Fruit fly (Drosophila melanogaster) whole organism, embryonic: ENCODE results near the gene sowi.

ENCODE experiments used
- Asciz ChIP-seq: fragments of 200-800 bp; sonication (Bioruptor generic); optimal IDR thresholded peaks from 2 replicates; lab custom pipeline; 2017; ENCODE audit warnings: missing biosample characterization, mild to moderate bottlenecking, missing genetic modification characterization, missing genetic modification reagents
- CG10565 ChIP-seq: fragments of 200-800 bp; sonication (Bioruptor generic); optimal IDR thresholded peaks from 3 replicates; lab custom pipeline; 2016; ENCODE audit warnings: missing biosample characterization, mild to moderate bottlenecking, missing genetic modification characterization
- CG14860 ChIP-seq: fragments of 200-800 bp; sonication (Bioruptor generic); IDR thresholded peaks from 3 replicates; pipeline ENCODE4 v1.3.6; 2022; ENCODE audit warnings: missing biosample characterization, missing genetic modification characterization; ENCODE audit not compliant: partially characterized antibody
- CG18599 ChIP-seq: fragments of 200-800 bp; sonication (Bioruptor generic); optimal IDR thresholded peaks from 3 replicates; lab custom pipeline; 2017; ENCODE audit warnings: missing biosample characterization, missing genetic modification characterization, mild to moderate bottlenecking, moderate library complexity, missing genetic modification reagents
- CG7987 ChIP-seq: fragments of 200-800 bp; sonication (Bioruptor generic); optimal IDR thresholded peaks from 2 replicates; lab custom pipeline; 2018; ENCODE audit warnings: missing biosample characterization, mild to moderate bottlenecking, missing genetic modification characterization, moderate library complexity
- Dll ChIP-seq: fragments of 200-800 bp; sonication (Bioruptor generic); IDR thresholded peaks from 4 replicates; pipeline ENCODE4 v1.3.6; 2022; ENCODE audit warnings: missing biosample characterization, missing genetic modification characterization; ENCODE audit not compliant: partially characterized antibody
- ab ChIP-seq: fragments of 200-800 bp; sonication (Bioruptor generic); optimal IDR thresholded peaks from 2 replicates; lab custom pipeline; 2016; ENCODE audit warnings: missing biosample characterization, missing genetic modification characterization
- fru ChIP-seq: fragments of >200 bp; optimal IDR thresholded peaks from 2 replicates; lab custom pipeline; 2017
- onecut ChIP-seq: fragments of 200-800 bp; sonication (Bioruptor generic); IDR thresholded peaks from 2 replicates; pipeline ENCODE4 v1.3.6; 2022; ENCODE audit warnings: missing biosample characterization, missing genetic modification characterization
- run ChIP-seq: fragments of 200-800 bp; sonication (Bioruptor generic); optimal IDR thresholded peaks from 3 replicates; lab custom pipeline; 2018; ENCODE audit warnings: missing biosample characterization, mild to moderate bottlenecking, missing genetic modification characterization
- sima ChIP-seq: fragments of 200-800 bp; sonication (Bioruptor generic); optimal IDR thresholded peaks from 2 replicates; lab custom pipeline; 2016; ENCODE audit warnings: missing biosample characterization, missing genetic modification characterization
- zfh2 ChIP-seq: fragments of 200-800 bp; sonication (Bioruptor generic); optimal IDR thresholded peaks from 2 replicates; lab custom pipeline; 2016; ENCODE audit warnings: missing biosample characterization, missing genetic modification characterization

DNA sequence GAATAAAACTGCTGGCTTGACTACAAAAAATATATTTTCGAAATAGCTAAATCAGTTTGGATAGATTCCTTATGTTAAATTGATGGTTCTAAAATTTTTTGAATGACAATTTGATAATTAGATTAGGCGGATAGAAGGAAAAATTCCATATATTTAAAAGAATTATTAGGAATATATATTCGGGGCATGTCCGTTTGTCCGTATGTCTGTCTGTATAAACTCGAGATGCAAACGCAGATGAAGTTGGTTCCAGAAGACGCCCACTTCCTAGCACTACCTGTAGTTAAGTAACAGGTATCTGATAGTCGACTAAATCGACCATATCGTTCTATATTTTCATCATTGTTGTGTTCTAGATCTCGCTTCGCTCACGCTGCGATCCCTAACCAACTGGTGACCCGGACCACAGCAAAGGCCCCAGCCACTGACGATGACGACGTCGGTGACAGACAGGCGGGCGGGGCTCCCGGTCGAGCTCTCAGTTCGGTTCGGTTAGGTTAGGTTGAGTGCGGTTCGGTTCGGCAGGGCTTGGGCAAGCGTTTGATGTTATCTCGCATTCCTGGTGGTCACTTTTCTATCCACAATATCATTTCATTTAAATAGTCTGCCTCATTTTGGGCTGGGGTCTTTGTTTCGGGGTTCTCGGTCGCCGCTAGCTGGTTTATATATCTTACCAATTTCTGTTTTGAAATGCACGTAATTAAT lies 44.8 kb upstream of the sowi start:
- TF ChIP-seq sima (GFP tag; lab: Kevin White, UChicago), result no peak
- peak; percentile 64; the same call in 1 of the 4 replicates for TF ChIP-seq Dll (GFP tag; lab: Robert Waterston, UW)
- TF ChIP-seq CG14860, result peak; percentile 67
- no peak for TF ChIP-seq fru (lab: Kevin White, UChicago)
- no peak for TF ChIP-seq onecut (GFP tag; lab: Robert Waterston, UW)
- TF ChIP-seq CG18599 (GFP tag; lab: Kevin White, UChicago), result no peak
- TF ChIP-seq ab (GFP tag; lab: Kevin White, UChicago), result no peak
- TF ChIP-seq CG7987 (GFP tag; lab: Kevin White, UChicago), result no peak
- no peak for TF ChIP-seq zfh2 (GFP tag; lab: Kevin White, UChicago)
- no peak for TF ChIP-seq CG10565 (GFP tag; lab: Kevin White, UChicago)
- TF ChIP-seq run, result no peak
- no peak for TF ChIP-seq Asciz (GFP tag; lab: Kevin White, UChicago)
